Worm (Caenorhabditis elegans): ENCODE results near the gene clec-174.
A peak's percentile ranks its signal among the peaks of the same experiment; 100 is the strongest.

Gene clec-174

ce11 chrIV:3944459-3944858 lies 3.0 kb upstream of the clec-174 start, which contains the start of gene clec-72:
TSS of gene clec-72 (plus strand) at chrIV:3944816.
- TF ChIP-seq fos-1 (tag; optimal IDR thresholded peaks at IDR 0.05) (no peak), ztf-4 (tag; optimal IDR thresholded peaks at IDR 0.05) (no peak), nhr-11 (tag; optimal IDR thresholded peaks at IDR 0.05) (no peak), skn-1 (tag; optimal IDR thresholded peaks at IDR 0.05) (no peak), elt-2 (tag; optimal IDR thresholded peaks at IDR 0.05) (peak; percentile 98), nhr-76 (tag; optimal IDR thresholded peaks at IDR 0.05) (no peak), lin-39 (tag; optimal IDR thresholded peaks at IDR 0.05) (no peak), hlh-4 (tag; optimal IDR thresholded peaks at IDR 0.05) (no peak), nhr-77 (tag; optimal IDR thresholded peaks at IDR 0.05) (no peak), sptf-1 (tag; optimal IDR thresholded peaks at IDR 0.05) (no peak), ceh-63 (GFP tag; optimal IDR thresholded peaks at IDR 0.05) (no peak), efl-1 (optimal IDR thresholded peaks at IDR 0.05) (no peak), efl-1 (GFP tag; optimal IDR thresholded peaks at IDR 0.05 in 1 of 2) (no peak), isw-1 (GFP tag; IDR thresholded peaks at IDR 0.05) (no peak), ztf-11 (tag; optimal IDR thresholded peaks at IDR 0.05) (no peak), lin-35 (GFP tag; optimal IDR thresholded peaks at IDR 0.05) (peak in 1 of 2 experiments; percentile 10), ces-1 (GFP tag; optimal IDR thresholded peaks at IDR 0.05) (no peak), jun-1 (tag; optimal IDR thresholded peaks at IDR 0.05) (peak; percentile 78), swsn-7 (tag; optimal IDR thresholded peaks at IDR 0.05) (no peak), lsy-2 (tag; optimal IDR thresholded peaks at IDR 0.05) (no peak), nhr-20 (tag; optimal IDR thresholded peaks at IDR 0.05) (peak; percentile 13), zag-1 (tag; optimal IDR thresholded peaks at IDR 0.05) (no peak), mdl-1 (tag; optimal IDR thresholded peaks at IDR 0.05) (no peak), mep-1 (tag; optimal IDR thresholded peaks at IDR 0.05) (no peak), C16A3.4 (tag; optimal IDR thresholded peaks at IDR 0.05) (no peak), nhr-71 (tag; optimal IDR thresholded peaks at IDR 0.05) (no peak), C04F5.9 (tag; optimal IDR thresholded peaks at IDR 0.05) (no peak), pqm-1 (tag; optimal IDR thresholded peaks at IDR 0.05) (peak; percentile 78), nhr-12 (tag; optimal IDR thresholded peaks at IDR 0.05) (no peak), unc-86 (tag; optimal IDR thresholded peaks at IDR 0.05) (no peak), fkh-8 (tag; optimal IDR thresholded peaks at IDR 0.05) (no peak), dpl-1 (GFP tag; optimal IDR thresholded peaks at IDR 0.05) (no peak), blmp-1 (tag; optimal IDR thresholded peaks at IDR 0.05) (no peak), ceh-88 (GFP tag; IDR thresholded peaks at IDR 0.05) (no peak), pax-3 (tag; optimal IDR thresholded peaks at IDR 0.05) (no peak)

ce11 chrIV:3943003-3943402 lies 1.5 kb upstream of the clec-174 start, which contains the start of gene Y46C8AL.11:
TSS of gene Y46C8AL.11 (plus strand) at chrIV:3943303.
- TF ChIP-seq mef-2 (tag; optimal IDR thresholded peaks at IDR 0.05): no peak
- no peak for TF ChIP-seq tlp-1 (tag; optimal IDR thresholded peaks at IDR 0.05)
- no peak for TF ChIP-seq fos-1 (tag; optimal IDR thresholded peaks at IDR 0.05)
- TF ChIP-seq elt-2 (tag; optimal IDR thresholded peaks at IDR 0.05): no peak
- no peak for TF ChIP-seq snpc-4 (tag; optimal IDR thresholded peaks at IDR 0.05)
- no peak for TF ChIP-seq swsn-7 (tag; optimal IDR thresholded peaks at IDR 0.05)
- no peak for TF ChIP-seq jun-1 (tag; optimal IDR thresholded peaks at IDR 0.05)
- TF ChIP-seq ceh-63 (GFP tag; optimal IDR thresholded peaks at IDR 0.05): no peak

ce11 chrIV:3937097-3937496 lies 4.4 kb downstream of the clec-174 start, which contains the start of gene clec-71:
TSS of gene clec-71 (plus strand) at chrIV:3937458.
- TF ChIP-seq unc-62 (GFP tag; optimal IDR thresholded peaks at IDR 0.05): no peak
- TF ChIP-seq elt-2 (tag; optimal IDR thresholded peaks at IDR 0.05): peak; percentile 58
- no peak for TF ChIP-seq unc-130 (tag; optimal IDR thresholded peaks at IDR 0.05)
- no peak for TF ChIP-seq lir-3 (tag; optimal IDR thresholded peaks at IDR 0.05; ENCODE audit: poor library complexity)
- no peak for TF ChIP-seq vab-15 (tag; optimal IDR thresholded peaks at IDR 0.05)

All from whole organism, L1 larva.